Fruit fly (Drosophila melanogaster): ENCODE data around the gene CG33764.

Gene CG33764

DNA sequence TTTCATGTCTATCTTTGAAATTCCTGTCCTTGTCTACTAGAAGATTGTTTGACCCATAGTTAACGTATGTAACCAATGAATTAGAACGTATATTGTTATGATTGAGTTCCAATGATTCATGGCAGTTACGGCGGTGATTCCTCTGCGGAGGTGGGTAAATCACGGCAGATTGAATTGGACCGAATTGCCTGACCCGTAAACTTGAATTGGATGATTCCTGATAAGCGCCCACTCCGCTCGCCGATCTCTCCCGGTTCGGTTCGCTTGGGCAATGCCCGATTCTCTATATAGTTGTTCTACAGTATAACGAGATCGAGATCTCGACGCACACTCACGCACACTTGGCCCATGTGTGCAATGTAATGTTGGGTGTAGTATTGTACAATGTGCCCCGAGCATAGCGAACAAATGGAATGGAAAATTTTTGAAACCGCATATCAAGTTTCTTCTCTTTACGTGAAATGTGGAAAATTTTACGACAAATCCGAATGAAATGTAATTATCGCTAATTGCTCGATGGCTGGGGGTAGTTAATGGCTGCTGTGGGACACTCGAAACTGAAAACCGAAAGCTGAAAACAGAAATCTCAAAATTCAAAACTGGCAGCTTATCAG lies 35.8 kb downstream of the CG33764 start:
- TF ChIP-seq Mrtf (GFP tag; IDR thresholded peaks at IDR 0.05) (no peak), Xrp1 (GFP tag; IDR thresholded peaks at IDR 0.05) (no peak), h (optimal IDR thresholded peaks at IDR 0.05) (no peak), CG7839 (tag; optimal IDR thresholded peaks at IDR 0.05) (no peak), kay (GFP tag; optimal IDR thresholded peaks at IDR 0.05) (no peak), CG34224 (GFP tag; IDR thresholded peaks at IDR 0.05; ENCODE audit: partially characterized antibody) (no peak), B-H1 (GFP tag; IDR thresholded peaks at IDR 0.05) (no peak), fd102C (GFP tag; optimal IDR thresholded peaks at IDR 0.05) (no peak), CG18262 (tag; optimal IDR thresholded peaks at IDR 0.05) (no peak), CG10366 (GFP tag; IDR thresholded peaks at IDR 0.05) (no peak), Sox102F (GFP tag; optimal IDR thresholded peaks at IDR 0.05) (no peak), CG17829 (tag; optimal IDR thresholded peaks at IDR 0.05) (no peak), CG34376 (GFP tag; optimal IDR thresholded peaks at IDR 0.05) (peak; percentile 86), pros (GFP tag; optimal IDR thresholded peaks at IDR 0.05) (no peak), crol (GFP tag; IDR thresholded peaks at IDR 0.05) (peak; percentile 21; the same call in 1 of the 2 replicates), CG2199 (GFP tag; IDR thresholded peaks at IDR 0.05) (peak; percentile 51; the same call in 1 of the 3 replicates), abd-A (tag; optimal IDR thresholded peaks at IDR 0.05) (peak; percentile 8), YL-1 (GFP tag; optimal IDR thresholded peaks at IDR 0.05) (no peak), bab2 (GFP tag; optimal IDR thresholded peaks at IDR 0.05) (no peak), nerfin-1 (tag; optimal IDR thresholded peaks at IDR 0.05) (no peak), Ravus (GFP tag; IDR thresholded peaks at IDR 0.05) (no peak), CG7963 (GFP tag; IDR thresholded peaks at IDR 0.05; ENCODE audit: partially characterized antibody) (no peak), CG7271 (tag; optimal IDR thresholded peaks at IDR 0.05) (no peak), vfl (GFP tag; optimal IDR thresholded peaks at IDR 0.05) (no peak), corto (GFP tag; optimal IDR thresholded peaks at IDR 0.05) (no peak), CG31388 (GFP tag; optimal IDR thresholded peaks at IDR 0.05) (no peak), bcd (GFP tag; optimal IDR thresholded peaks at IDR 0.05) (no peak), disco-r (GFP tag; optimal IDR thresholded peaks at IDR 0.05) (no peak), CG9932 (GFP tag; IDR thresholded peaks at IDR 0.05) (no peak), GATAe (GFP tag; conservative IDR thresholded peaks at IDR 0.05) (no peak), wek (GFP tag; optimal IDR thresholded peaks at IDR 0.05) (no peak), Side (GFP tag; optimal IDR thresholded peaks at IDR 0.05) (no peak), jing (GFP tag; optimal IDR thresholded peaks at IDR 0.05) (no peak), ftz-f1 (GFP tag; optimal IDR thresholded peaks at IDR 0.05) (no peak), onecut (GFP tag; IDR thresholded peaks at IDR 0.05) (no peak), aop (GFP tag; IDR thresholded peaks at IDR 0.05) (no peak), Hey (tag; optimal IDR thresholded peaks at IDR 0.05) (no peak), mld (GFP tag; IDR thresholded peaks at IDR 0.05; ENCODE audit: partially characterized antibody) (no peak), grn (GFP tag; optimal IDR thresholded peaks at IDR 0.05) (peak; percentile 15), cg (GFP tag; optimal IDR thresholded peaks at IDR 0.05) (peak; percentile 36), tna (GFP tag; IDR thresholded peaks at IDR 0.05; ENCODE audit: partially characterized antibody) (no peak), CG2889 (GFP tag; IDR thresholded peaks at IDR 0.05) (no peak), CG42726 (GFP tag; IDR thresholded peaks at IDR 0.05; ENCODE audit: partially characterized antibody) (no peak), danr (GFP tag; IDR thresholded peaks at IDR 0.05) (no peak), Dref (GFP tag; IDR thresholded peaks at IDR 0.05) (no peak), sens (GFP tag) (peak; percentile 17), Vsx1 (GFP tag; optimal IDR thresholded peaks at IDR 0.05) (no peak), br (optimal IDR thresholded peaks at IDR 0.05) (no peak), seq (GFP tag; IDR thresholded peaks at IDR 0.05) (no peak), vnd (GFP tag; IDR thresholded peaks at IDR 0.05; ENCODE audit: partially characterized antibody) (no peak), CG14441 (GFP tag; IDR thresholded peaks at IDR 0.05) (0 out of 2 replicates have a peak, but pooled peaks have one; percentile 5), tgo (GFP tag; IDR thresholded peaks at IDR 0.05) (no peak)
